Worm (Caenorhabditis elegans) whole organism, L4/young adult: Measurements from ENCODE around the gene nhr-198.

Source experiments
- W03F9.2 ChIP-seq: fragments of 150-350 bp; optimal IDR thresholded peaks from 2 replicates; lab custom pipeline; 2014; ENCODE audit warnings: missing biosample characterization, missing genetic modification characterization
- dao-5 ChIP-seq: sonication (generic microtip); optimal IDR thresholded peaks from 2 replicates; lab custom pipeline; 2016; ENCODE audit warnings: missing genotype, missing genetic modification characterization, moderate library complexity, missing compliant biosample characterization
- him-1 ChIP-seq: sonication (generic microtip); optimal IDR thresholded peaks from 2 replicates; lab custom pipeline; 2016; ENCODE audit warnings: missing genotype, missing genetic modification reagents, missing genetic modification characterization, missing compliant biosample characterization

ce11 chrV:15741851-15742250 lies 48.1 kb downstream of the nhr-198 start, which contains the start of gene str-18:
- TF ChIP-seq W03F9.2 (tag; lab: Kevin White, UChicago) (no peak), him-1 (tag; lab: Kevin White, UChicago) (no peak), dao-5 (tag; lab: Kevin White, UChicago) (no peak)
